Fruit fly (Drosophila melanogaster): ENCODE results near the gene Dhc1.

Gene Dhc1

DNA sequence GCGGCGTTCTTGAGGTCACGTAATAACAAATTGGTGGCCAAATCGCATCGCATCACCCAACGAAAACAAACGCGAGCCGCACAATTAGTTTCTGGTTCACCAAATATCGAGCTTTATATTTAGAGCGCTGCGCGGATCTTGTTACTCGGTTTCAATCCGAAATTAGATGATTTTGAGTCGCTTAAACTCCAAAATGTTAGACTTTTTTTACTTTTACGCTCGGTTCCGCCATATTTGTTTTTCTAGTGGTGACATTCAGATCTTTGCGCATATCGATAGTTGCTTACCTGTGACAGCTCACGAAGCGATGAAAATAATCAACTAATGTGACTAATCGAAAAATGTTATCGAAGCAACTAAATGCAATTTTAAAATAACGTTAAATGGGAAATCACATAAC, 37.1 kb downstream of the Dhc1 start, which contains the start of gene Scm (continued):
- TF ChIP-seq YL-1 (GFP tag; optimal IDR thresholded peaks at IDR 0.05) (peak; percentile 94), Med (GFP tag) (peak; percentile 58), NC2β (GFP tag; optimal IDR thresholded peaks at IDR 0.05) (peak; percentile 3), grn (GFP tag; optimal IDR thresholded peaks at IDR 0.05) (no peak), E2f1 (GFP tag; IDR thresholded peaks at IDR 0.05) (no peak), Hand (GFP tag; optimal IDR thresholded peaks at IDR 0.05) (no peak), Lim3 (GFP tag; IDR thresholded peaks at IDR 0.05) (no peak), Hmr (GFP tag; optimal IDR thresholded peaks at IDR 0.05) (no peak), Hr3 (GFP tag; optimal IDR thresholded peaks at IDR 0.05) (no peak), CG1529 (GFP tag; optimal IDR thresholded peaks at IDR 0.05) (no peak), CG12769 (tag; optimal IDR thresholded peaks at IDR 0.05) (no peak), fd3F (GFP tag; optimal IDR thresholded peaks at IDR 0.05) (no peak), bigmax (GFP tag; optimal IDR thresholded peaks at IDR 0.05) (no peak), CG9797 (GFP tag; optimal IDR thresholded peaks at IDR 0.05) (peak; percentile 20), CG3995 (GFP tag; optimal IDR thresholded peaks at IDR 0.05) (peak; percentile 99), CG4854 (GFP tag; optimal IDR thresholded peaks at IDR 0.05) (peak; percentile 7), CG7271 (tag; optimal IDR thresholded peaks at IDR 0.05) (no peak), CG12744 (GFP tag; optimal IDR thresholded peaks at IDR 0.05) (no peak), CG4328 (GFP tag; optimal IDR thresholded peaks at IDR 0.05) (no peak), ERR (GFP tag; optimal IDR thresholded peaks at IDR 0.05) (no peak), Dp (GFP tag; optimal IDR thresholded peaks at IDR 0.05) (peak; percentile 69), CG1233 (GFP tag; optimal IDR thresholded peaks at IDR 0.05) (no peak), CG3726 (GFP tag; IDR thresholded peaks at IDR 0.05) (no peak), Doc2 (GFP tag; IDR thresholded peaks at IDR 0.05) (no peak), tio (GFP tag; optimal IDR thresholded peaks at IDR 0.05) (no peak), CG7357 (GFP tag; IDR thresholded peaks at IDR 0.05) (no peak), CG11247 (GFP tag; IDR thresholded peaks at IDR 0.05) (no peak), CG3281 (GFP tag; optimal IDR thresholded peaks at IDR 0.05) (no peak), zen (tag; optimal IDR thresholded peaks at IDR 0.05) (peak; percentile 56), mam (GFP tag; optimal IDR thresholded peaks at IDR 0.05) (no peak), CG12391 (tag; optimal IDR thresholded peaks at IDR 0.05) (peak; percentile 34), Dip3 (GFP tag; optimal IDR thresholded peaks at IDR 0.05) (no peak), Dfd (GFP tag; optimal IDR thresholded peaks at IDR 0.05) (no peak), seq (GFP tag; IDR thresholded peaks at IDR 0.05) (no peak), unc-4 (GFP tag; IDR thresholded peaks at IDR 0.05; ENCODE audit: partially characterized antibody) (peak; percentile 92), cwo (GFP tag; optimal IDR thresholded peaks at IDR 0.05) (no peak), CG14050 (GFP tag; IDR thresholded peaks at IDR 0.05) (no peak), Hr51 (GFP tag; optimal IDR thresholded peaks at IDR 0.05) (no peak), kay (GFP tag; optimal IDR thresholded peaks at IDR 0.05) (no peak), BtbVII (GFP tag; optimal IDR thresholded peaks at IDR 0.05) (no peak), CG15514 (GFP tag; optimal IDR thresholded peaks at IDR 0.05) (peak; percentile 63), CG10431 (GFP tag; optimal IDR thresholded peaks at IDR 0.05) (no peak), lilli (GFP tag; optimal IDR thresholded peaks at IDR 0.05) (no peak), CG2678 (tag; optimal IDR thresholded peaks at IDR 0.05) (no peak), repo (GFP tag; optimal IDR thresholded peaks at IDR 0.05) (no peak), CG1602 (GFP tag; optimal IDR thresholded peaks at IDR 0.05) (no peak), CG6791 (GFP tag; IDR thresholded peaks at IDR 0.05; ENCODE audit: partially characterized antibody) (peak; percentile 97), Fer3 (tag; optimal IDR thresholded peaks at IDR 0.05) (no peak), stc (GFP tag; IDR thresholded peaks at IDR 0.05) (no peak), CG1024 (GFP tag; IDR thresholded peaks at IDR 0.05) (no peak), CG2116 (GFP tag; optimal IDR thresholded peaks at IDR 0.05) (peak; percentile 96), CG30020 (tag; optimal IDR thresholded peaks at IDR 0.05) (peak; percentile 52)
